Fruit fly (Drosophila melanogaster) whole organism, prepupa: ENCODE measurements around the gene CG7900.
A peak's percentile ranks its signal among the peaks of the same experiment; 100 is the strongest.

Experiments used
- CG10631 ChIP-seq: fragments of 200-800 bp; sonication (Bioruptor generic); optimal IDR thresholded peaks from 2 replicates; lab custom pipeline; 2016; ENCODE audit warnings: missing biosample characterization, missing genetic modification characterization
- CG10669 ChIP-seq: fragments of 200-800 bp; sonication (Bioruptor generic); optimal IDR thresholded peaks from 3 replicates; lab custom pipeline; 2018; ENCODE audit warnings: missing biosample characterization, mild to moderate bottlenecking, missing genetic modification characterization, moderate library complexity
- CG11294 ChIP-seq: fragments of 200-800 bp; sonication (Bioruptor generic); IDR thresholded peaks from 2 replicates; pipeline ENCODE4 v1.3.6; 2022; ENCODE audit warnings: missing biosample characterization, missing genetic modification characterization
- CG11762 ChIP-seq: fragments of 200-800 bp; sonication (Bioruptor generic); optimal IDR thresholded peaks from 3 replicates; lab custom pipeline; 2016; ENCODE audit warnings: missing biosample characterization, missing genetic modification characterization; ENCODE audit not compliant: insufficient read depth
- CG11902 ChIP-seq: fragments of 200-800 bp; sonication (Bioruptor generic); optimal IDR thresholded peaks from 3 replicates; lab custom pipeline; 2016; ENCODE audit warnings: missing biosample characterization, missing genetic modification characterization
- CG16779 ChIP-seq: fragments of 200-800 bp; sonication (Bioruptor generic); optimal IDR thresholded peaks from 3 replicates; lab custom pipeline; 2017; ENCODE audit warnings: missing biosample characterization, mild to moderate bottlenecking, missing genetic modification characterization
- CG31627 ChIP-seq: fragments of 200-800 bp; sonication (Bioruptor generic); optimal IDR thresholded peaks from 3 replicates; lab custom pipeline; 2016; ENCODE audit warnings: missing biosample characterization, missing genetic modification characterization
- CG34406 ChIP-seq: fragments of 200-800 bp; sonication (Bioruptor generic); optimal IDR thresholded peaks from 3 replicates; lab custom pipeline; 2016; ENCODE audit warnings: missing biosample characterization, missing genetic modification characterization
- CG3919 ChIP-seq: fragments of 200-800 bp; sonication (Bioruptor generic); optimal IDR thresholded peaks from 3 replicates; lab custom pipeline; 2016; ENCODE audit warnings: missing biosample characterization, missing genetic modification characterization
- CG4318 ChIP-seq: fragments of 200-800 bp; sonication (Bioruptor generic); optimal IDR thresholded peaks from 3 replicates; lab custom pipeline; 2017; ENCODE audit warnings: missing biosample characterization, mild to moderate bottlenecking, missing genetic modification characterization
- CG6163 ChIP-seq: fragments of 200-800 bp; sonication (Bioruptor generic); IDR thresholded peaks from 3 replicates; pipeline ENCODE4 v1.3.6; 2022; ENCODE audit warnings: missing biosample characterization, missing genetic modification characterization
- CG6276 ChIP-seq: fragments of 200-800 bp; sonication (Bioruptor generic); optimal IDR thresholded peaks from 2 replicates; lab custom pipeline; 2017; ENCODE audit warnings: missing biosample characterization, mild to moderate bottlenecking, missing genetic modification characterization
- CG6792 ChIP-seq: fragments of 200-800 bp; sonication (Bioruptor generic); optimal IDR thresholded peaks from 3 replicates; lab custom pipeline; 2016; ENCODE audit warnings: missing biosample characterization, missing genetic modification characterization
- CG6808 ChIP-seq: fragments of 200-800 bp; sonication (Bioruptor generic); optimal IDR thresholded peaks from 3 replicates; lab custom pipeline; 2017; ENCODE audit warnings: missing biosample characterization, missing genetic modification characterization, mild to moderate bottlenecking, moderate library complexity, missing genetic modification reagents
- CG7368 ChIP-seq: fragments of 200-800 bp; sonication (Bioruptor generic); optimal IDR thresholded peaks from 3 replicates; lab custom pipeline; 2016; ENCODE audit warnings: missing biosample characterization, missing genetic modification characterization
- CG8119 ChIP-seq: fragments of 200-800 bp; sonication (Bioruptor generic); IDR thresholded peaks from 3 replicates; pipeline ENCODE4 v1.3.6; 2022; ENCODE audit warnings: missing biosample characterization, missing genetic modification characterization
- CG8319 ChIP-seq: fragments of 200-800 bp; sonication (Bioruptor generic); optimal IDR thresholded peaks from 3 replicates; lab custom pipeline; 2016; ENCODE audit warnings: missing biosample characterization, missing genetic modification characterization
- CG9139 ChIP-seq: fragments of 200-800 bp; sonication (Bioruptor generic); optimal IDR thresholded peaks from 3 replicates; lab custom pipeline; 2017; ENCODE audit warnings: missing biosample characterization, mild to moderate bottlenecking, missing genetic modification characterization
- Eip78C ChIP-seq: fragments of 200-800 bp; sonication (Bioruptor generic); peaks from one replicate; lab custom pipeline; 2016; ENCODE audit warnings: missing biosample characterization, missing genetic modification characterization
- Ets21C ChIP-seq: fragments of 200-800 bp; sonication (Bioruptor generic); optimal IDR thresholded peaks from 3 replicates; lab custom pipeline; 2016; ENCODE audit warnings: missing biosample characterization, missing genetic modification characterization
- Ets96B ChIP-seq: fragments of 200-800 bp; optimal IDR thresholded peaks from 2 replicates; lab custom pipeline; 2019; ENCODE audit warnings: missing biosample characterization, mild to moderate bottlenecking, missing genetic modification characterization, moderate library complexity
- Hr38 ChIP-seq: sonication (Bioruptor generic); optimal IDR thresholded peaks from 2 replicates; lab custom pipeline; 2016; ENCODE audit warnings: missing biosample characterization, missing genetic modification characterization
- Lpt ChIP-seq: fragments of 200-800 bp; sonication (Bioruptor generic); optimal IDR thresholded peaks from 3 replicates; lab custom pipeline; 2016; ENCODE audit warnings: missing biosample characterization, missing genetic modification characterization
- Smox ChIP-seq: fragments of 200-800 bp; sonication (Bioruptor generic); optimal IDR thresholded peaks from 3 replicates; lab custom pipeline; 2016; ENCODE audit warnings: missing biosample characterization, missing genetic modification characterization
- Sox102F ChIP-seq: fragments of 200-800 bp; sonication (Bioruptor generic); optimal IDR thresholded peaks from 2 replicates; lab custom pipeline; 2016; ENCODE audit warnings: missing biosample characterization, mild to moderate bottlenecking, missing genetic modification characterization
- Sox14 ChIP-seq: fragments of 200-800 bp; sonication (Bioruptor generic); optimal IDR thresholded peaks from 3 replicates; lab custom pipeline; 2016; ENCODE audit warnings: missing biosample characterization, missing genetic modification characterization
- Sox15 ChIP-seq: fragments of 200-800 bp; sonication (Bioruptor generic); optimal IDR thresholded peaks from 3 replicates; lab custom pipeline; 2016; ENCODE audit warnings: missing biosample characterization, missing genetic modification characterization
- achi ChIP-seq: fragments of 200-800 bp; sonication (Bioruptor generic); optimal IDR thresholded peaks from 3 replicates; lab custom pipeline; 2016; ENCODE audit warnings: missing biosample characterization, missing genetic modification characterization
- acj6 ChIP-seq: fragments of 200-800 bp; sonication (Bioruptor generic); optimal IDR thresholded peaks from 3 replicates; lab custom pipeline; 2016; ENCODE audit warnings: missing biosample characterization, missing genetic modification characterization
- cyc ChIP-seq: fragments of 200-800 bp; sonication (Bioruptor generic); optimal IDR thresholded peaks from 3 replicates; lab custom pipeline; 2016; ENCODE audit warnings: missing biosample characterization, missing genetic modification characterization
- dac ChIP-seq: fragments of 200-800 bp; sonication (Bioruptor generic); optimal IDR thresholded peaks from 2 replicates; lab custom pipeline; 2017; ENCODE audit warnings: missing biosample characterization, mild to moderate bottlenecking, missing genetic modification characterization
- esn ChIP-seq: fragments of 200-800 bp; sonication (Bioruptor generic); optimal IDR thresholded peaks from 2 replicates; lab custom pipeline; 2016; ENCODE audit warnings: missing biosample characterization, mild to moderate bottlenecking, missing genetic modification characterization, moderate library complexity
- fd59A ChIP-seq: fragments of 200-800 bp; sonication (Bioruptor generic); optimal IDR thresholded peaks from 2 replicates; lab custom pipeline; 2017; ENCODE audit warnings: missing biosample characterization, mild to moderate bottlenecking, missing genetic modification characterization, missing genetic modification reagents
- fd85E ChIP-seq: fragments of 200-800 bp; sonication (Bioruptor generic); optimal IDR thresholded peaks from 3 replicates; lab custom pipeline; 2016; ENCODE audit warnings: missing biosample characterization, missing genetic modification characterization
- fkh ChIP-seq: fragments of 200-800 bp; sonication (Bioruptor generic); optimal IDR thresholded peaks from 3 replicates; lab custom pipeline; 2017; ENCODE audit warnings: missing biosample characterization, mild to moderate bottlenecking, missing genetic modification characterization, moderate library complexity
- lz ChIP-seq: fragments of 200-800 bp; sonication (Bioruptor generic); optimal IDR thresholded peaks from 3 replicates; lab custom pipeline; 2016; ENCODE audit warnings: missing biosample characterization, missing genetic modification characterization
- spab ChIP-seq: fragments of 200-800 bp; sonication (Bioruptor generic); optimal IDR thresholded peaks from 2 replicates; lab custom pipeline; 2017; ENCODE audit warnings: missing biosample characterization, mild to moderate bottlenecking, missing genetic modification characterization, missing genetic modification reagents
- ss ChIP-seq, 2 experiments: fragments of 200-800 bp; sonication (Bioruptor generic); optimal IDR thresholded peaks; 2 replicates in 1 of 2; 3 replicates in 1 of 2; lab custom pipeline; 2017 to 2018; ENCODE audit warnings: mild to moderate bottlenecking in 2 of 2, missing biosample characterization in 2 of 2, missing genetic modification characterization in 2 of 2, moderate library complexity in 1 of 2

CG7900 gene

dm6 chr3R:8110198-8110642, 16.3 kb downstream of the CG7900 start (continued):
- peak; percentile 64 for TF ChIP-seq CG6276 (GFP tag; lab: Kevin White, UChicago)
- TF ChIP-seq Eip78C (GFP tag; lab: Kevin White, UChicago): peak; percentile 81
- TF ChIP-seq CG9139: no peak
- TF ChIP-seq CG10669 (GFP tag; lab: Kevin White, UChicago): no peak
- TF ChIP-seq fkh: no peak
- peak; percentile 47 for TF ChIP-seq Sox14 (GFP tag; lab: Kevin White, UChicago)
- peak; percentile 53 for TF ChIP-seq achi (GFP tag; lab: Kevin White, UChicago)
- no peak for TF ChIP-seq CG6808 (GFP tag; lab: Kevin White, UChicago)
- TF ChIP-seq Ets21C: no peak
- TF ChIP-seq CG6163: peak; percentile 81
- peak; percentile 69 for TF ChIP-seq Lpt (GFP tag; lab: Kevin White, UChicago)
- TF ChIP-seq lz: peak; percentile 3
- peak; percentile 11 for TF ChIP-seq CG7368 (GFP tag; lab: Kevin White, UChicago)
- no peak for TF ChIP-seq fd59A (GFP tag; lab: Kevin White, UChicago)
- TF ChIP-seq Sox15 (GFP tag; lab: Kevin White, UChicago): no peak
- peak; percentile 5 for TF ChIP-seq CG6792 (GFP tag; lab: Kevin White, UChicago)
- peak; percentile 82 for TF ChIP-seq CG8119 (GFP tag; lab: Robert Waterston, UW)
- TF ChIP-seq CG4318 (GFP tag; lab: Kevin White, UChicago): peak; percentile 54
- TF ChIP-seq Ets96B (tag; lab: Kevin White, UChicago): peak; percentile 26
- TF ChIP-seq CG3919: peak; percentile 50
- no peak for TF ChIP-seq CG8319 (GFP tag; lab: Kevin White, UChicago)
- no peak for TF ChIP-seq spab
- TF ChIP-seq Hr38 (GFP tag; lab: Kevin White, UChicago): no peak
- TF ChIP-seq CG11294 (GFP tag; lab: Robert Waterston, UW): no peak; the same call in 1 of the 2 replicates
- peak; percentile 46 for TF ChIP-seq dac (GFP tag; lab: Kevin White, UChicago)
- TF ChIP-seq esn (GFP tag; lab: Kevin White, UChicago): peak; percentile 9
- TF ChIP-seq CG16779 (tag; lab: Kevin White, UChicago): no peak
- no peak for TF ChIP-seq CG11762 (GFP tag; lab: Kevin White, UChicago)
- peak; percentile 1 for TF ChIP-seq Smox (GFP tag; lab: Kevin White, UChicago)
- no peak for TF ChIP-seq CG11902 (GFP tag; lab: Kevin White, UChicago)
- no peak for TF ChIP-seq fd85E (GFP tag; lab: Kevin White, UChicago)
- peak; percentile 44 for TF ChIP-seq CG10631 (GFP tag; lab: Kevin White, UChicago)
- TF ChIP-seq Sox102F (GFP tag; lab: Kevin White, UChicago): no peak
- no peak for TF ChIP-seq CG34406
- TF ChIP-seq ss (GFP tag; optimal IDR thresholded peaks at IDR 0.05; lab: Kevin White, UChicago): no peak
- peak; percentile 17 for TF ChIP-seq acj6 (GFP tag; lab: Kevin White, UChicago)

- no peak for TF ChIP-seq CG31627 (GFP tag; lab: Kevin White, UChicago)
- no peak for TF ChIP-seq cyc
- TF ChIP-seq CG6163: 0 out of 3 replicates have a peak, but pooled peaks have one; percentile 35
Observed at dm6 chr3R:8110951-8111350, 17.0 kb downstream of the CG7900 start.

dm6 chr3R:8111789-8112382, 18.0 kb downstream of the CG7900 start:
- peak; percentile 33 for TF ChIP-seq Eip78C (GFP tag; lab: Kevin White, UChicago)
- TF ChIP-seq CG31627 (GFP tag; lab: Kevin White, UChicago): no peak
- no peak for TF ChIP-seq fd59A (GFP tag; lab: Kevin White, UChicago)
- TF ChIP-seq CG11902 (GFP tag; lab: Kevin White, UChicago): no peak
- TF ChIP-seq Sox102F (GFP tag; lab: Kevin White, UChicago): no peak
